Worm (Caenorhabditis elegans) whole organism, mixed stage, embryonic: ENCODE measurements around the gene pde-2.
A peak's percentile ranks its signal among the peaks of the same experiment; 100 is the strongest.

Experiments used
- M03D4.4 ChIP-seq: sonication (generic microtip); optimal IDR thresholded peaks from 2 replicates; lab custom pipeline; 2017; ENCODE audit warnings: mild to moderate bottlenecking, missing genetic modification characterization, missing compliant biosample characterization
- bed-3 ChIP-seq: fragments of 200-800 bp; sonication (Bioruptor generic); optimal IDR thresholded peaks from 3 replicates; lab custom pipeline; 2018; ENCODE audit warnings: mild to moderate bottlenecking, missing genetic modification characterization, moderate library complexity, missing compliant biosample characterization
- blmp-1 ChIP-seq: fragments of 150-350 bp; optimal IDR thresholded peaks from 2 replicates; lab custom pipeline; 2014; ENCODE audit warnings: missing biosample characterization, missing genetic modification characterization
- ceh-43 ChIP-seq: fragments of 200-800 bp; sonication (Bioruptor generic); optimal IDR thresholded peaks from 2 replicates; lab custom pipeline; 2018; ENCODE audit warnings: mild to moderate bottlenecking, missing genetic modification characterization, moderate library complexity, missing compliant biosample characterization
- ces-1 ChIP-seq: fragments of 150-350 bp; optimal IDR thresholded peaks from 2 replicates; lab custom pipeline; 2014; ENCODE audit warnings: missing biosample characterization, missing genetic modification reagents, missing genetic modification characterization
- cnd-1 ChIP-seq: fragments of 200-800 bp; sonication (Bioruptor generic); optimal IDR thresholded peaks from 2 replicates; lab custom pipeline; 2018; ENCODE audit warnings: mild to moderate bottlenecking, missing genetic modification characterization, missing compliant biosample characterization
- elt-1 ChIP-seq: sonication (generic microtip); optimal IDR thresholded peaks from 2 replicates; lab custom pipeline; 2017; ENCODE audit warnings: missing genetic modification characterization, mild to moderate bottlenecking, missing compliant biosample characterization, antibody characterized with exemption, moderate library complexity, borderline replicate concordance; ENCODE audit not compliant: insufficient read depth
- elt-3 ChIP-seq: fragments of 150-350 bp; optimal IDR thresholded peaks from 2 replicates; lab custom pipeline; 2014; ENCODE audit warnings: missing biosample characterization, missing genetic modification characterization
- flh-1 ChIP-seq: fragments of 200-800 bp; sonication (Bioruptor generic); optimal IDR thresholded peaks from 2 replicates; lab custom pipeline; 2018; ENCODE audit warnings: mild to moderate bottlenecking, missing genetic modification characterization, moderate library complexity, missing compliant biosample characterization
- ham-2 ChIP-seq: fragments of 200-800 bp; sonication (Bioruptor generic); optimal IDR thresholded peaks from 2 replicates; lab custom pipeline; 2018; ENCODE audit warnings: mild to moderate bottlenecking, missing genetic modification characterization, missing compliant biosample characterization
- lin-13 ChIP-seq: fragments of 150-350 bp; optimal IDR thresholded peaks from 2 replicates; lab custom pipeline; 2014; ENCODE audit warnings: missing biosample characterization, missing genetic modification characterization
- lin-32 ChIP-seq: fragments of 200-800 bp; sonication (Bioruptor generic); optimal IDR thresholded peaks from 2 replicates; lab custom pipeline; 2018; ENCODE audit warnings: mild to moderate bottlenecking, missing genetic modification characterization, missing compliant biosample characterization
- lsy-2 ChIP-seq: fragments of 150-350 bp; optimal IDR thresholded peaks from 2 replicates; lab custom pipeline; 2014; ENCODE audit warnings: missing biosample characterization, missing genetic modification characterization
- mab-5 ChIP-seq: fragments of 150-350 bp; optimal IDR thresholded peaks from 2 replicates; lab custom pipeline; 2014; ENCODE audit warnings: missing biosample characterization, missing genetic modification characterization
- mep-1 ChIP-seq: fragments of 150-350 bp; optimal IDR thresholded peaks from 2 replicates; lab custom pipeline; 2017; ENCODE audit warnings: missing biosample characterization, missing genetic modification reagents, missing genetic modification characterization, inconsistent platforms
- mls-2 ChIP-seq: sonication (generic microtip); optimal IDR thresholded peaks from 2 replicates; lab custom pipeline; 2016; ENCODE audit warnings: mild to moderate bottlenecking, missing genetic modification characterization, moderate library complexity, missing compliant biosample characterization
- nhr-12 ChIP-seq: fragments of 150-350 bp; optimal IDR thresholded peaks from 2 replicates; lab custom pipeline; 2014; ENCODE audit warnings: missing biosample characterization, missing genetic modification characterization
- nhr-2 ChIP-seq: fragments of 150-350 bp; optimal IDR thresholded peaks from 2 replicates; lab custom pipeline; 2014; ENCODE audit warnings: missing biosample characterization, missing genetic modification characterization
- nhr-237 ChIP-seq: fragments of 150-350 bp; optimal IDR thresholded peaks from 2 replicates; lab custom pipeline; 2014; ENCODE audit warnings: missing biosample characterization, missing genetic modification characterization
- nhr-76 ChIP-seq: sonication (generic microtip); optimal IDR thresholded peaks from 2 replicates; lab custom pipeline; 2017; ENCODE audit warnings: missing biosample characterization, missing genetic modification characterization
- pha-4 ChIP-seq: fragments of 150-350 bp; optimal IDR thresholded peaks from 2 replicates; lab custom pipeline; 2018; ENCODE audit warnings: missing biosample characterization, missing genetic modification reagents, missing genetic modification characterization
- sem-2 ChIP-seq: fragments of 200-800 bp; sonication (Bioruptor generic); optimal IDR thresholded peaks from 2 replicates; lab custom pipeline; 2018; ENCODE audit warnings: mild to moderate bottlenecking, missing genetic modification characterization, missing compliant biosample characterization
- snpc-4 ChIP-seq: fragments of 150-350 bp; optimal IDR thresholded peaks from 2 replicates; lab custom pipeline; 2014; ENCODE audit warnings: missing biosample characterization, missing genetic modification characterization
- sptf-1 ChIP-seq: sonication (generic microtip); optimal IDR thresholded peaks from 2 replicates; lab custom pipeline; 2017; ENCODE audit warnings: mild to moderate bottlenecking, missing genetic modification characterization, moderate library complexity, missing compliant biosample characterization
- tbx-8 ChIP-seq: fragments of 200-800 bp; sonication (Bioruptor generic); optimal IDR thresholded peaks from 2 replicates; lab custom pipeline; 2018; ENCODE audit warnings: mild to moderate bottlenecking, missing genetic modification characterization, moderate library complexity, missing compliant biosample characterization
- unc-120 ChIP-seq: sonication (generic microtip); optimal IDR thresholded peaks from 2 replicates; lab custom pipeline; 2017; ENCODE audit warnings: missing genetic modification characterization, missing compliant biosample characterization; ENCODE audit not compliant: poor library complexity, severe bottlenecking
- unc-62 ChIP-seq: fragments of 150-350 bp; optimal IDR thresholded peaks from 2 replicates; lab custom pipeline; 2014; ENCODE audit warnings: missing biosample characterization, missing genetic modification reagents, missing genetic modification characterization
- ztf-11 ChIP-seq: fragments of 150-350 bp; optimal IDR thresholded peaks from 2 replicates; lab custom pipeline; 2014; ENCODE audit warnings: missing biosample characterization, missing genetic modification characterization

pde-2 gene

ce11 chrIII:8973163-8973562 is 8.5 kb downstream of the pde-2 start:
- no peak for TF ChIP-seq ztf-11 (tag; lab: Kevin White, UChicago)
- TF ChIP-seq elt-3, result no peak
- peak; percentile 28 for TF ChIP-seq ces-1
- TF ChIP-seq, all 35 proteins: peak for 1

- peak; percentile 33 for TF ChIP-seq nhr-237 (tag; lab: Kevin White, UChicago)
- peak; percentile 49 for TF ChIP-seq pha-4 (tag; lab: Kevin White, UChicago)
- peak; percentile 79 for TF ChIP-seq sptf-1
- TF ChIP-seq M03D4.4, result peak; percentile 58
- peak; percentile 31 for TF ChIP-seq lin-13 (tag; lab: Kevin White, UChicago)
- TF ChIP-seq lsy-2 (tag; lab: Kevin White, UChicago), result peak; percentile 56
- peak; percentile 9 for TF ChIP-seq cnd-1 (tag; lab: Kevin White, UChicago)
- no peak for TF ChIP-seq nhr-76
- TF ChIP-seq ztf-11 (tag; lab: Kevin White, UChicago), result peak; percentile 46
- peak; percentile 16 for TF ChIP-seq bed-3 (GFP tag; lab: Kevin White, UChicago)
- TF ChIP-seq flh-1 (GFP tag; lab: Kevin White, UChicago), result no peak
- peak; percentile 37 for TF ChIP-seq unc-120 (tag; lab: Kevin White, UChicago)
- TF ChIP-seq mls-2 (tag; lab: Kevin White, UChicago), result peak; percentile 64
- TF ChIP-seq elt-1 (tag; lab: Kevin White, UChicago), result no peak
Observed at ce11 chrIII:8971255-8972020, 10.3 kb downstream of the pde-2 start, which contains the start of the genes eif-3.D and R08D7.4. Gene eif-3.D (minus strand): TSS chrIII:8971578. Gene R08D7.4 (plus strand): TSS chrIII:8971892.

ce11 chrIII:8967639-8968038 is 14.1 kb downstream of the pde-2 start, which contains the start of the genes bud-13 and rpap-2:
Gene bud-13 (minus strand): TSS chrIII:8967727.
Gene rpap-2 (plus strand): TSS chrIII:8967967.
- TF ChIP-seq snpc-4 (tag; lab: Kevin White, UChicago) (no peak), ham-2 (GFP tag; lab: Kevin White, UChicago) (no peak), lin-32 (no peak), sem-2 (GFP tag; lab: Kevin White, UChicago) (no peak), unc-62 (GFP tag; lab: Kevin White, UChicago) (no peak), mep-1 (tag; lab: Kevin White, UChicago) (no peak), lsy-2 (tag; lab: Kevin White, UChicago) (no peak), ztf-11 (tag; lab: Kevin White, UChicago) (no peak), nhr-237 (tag; lab: Kevin White, UChicago) (no peak), tbx-8 (GFP tag; lab: Kevin White, UChicago) (no peak), unc-120 (tag; lab: Kevin White, UChicago) (no peak), mls-2 (tag; lab: Kevin White, UChicago) (no peak), nhr-76 (no peak), elt-1 (tag; lab: Kevin White, UChicago) (no peak), mab-5 (tag; lab: Kevin White, UChicago) (no peak), ces-1 (no peak)

ce11 chrIII:8964684-8965283 is 16.9 kb downstream of the pde-2 start:
- TF ChIP-seq ceh-43 (GFP tag; lab: Kevin White, UChicago) (no peak), mab-5 (tag; lab: Kevin White, UChicago) (no peak), snpc-4 (tag; lab: Kevin White, UChicago) (no peak), nhr-237 (tag; lab: Kevin White, UChicago) (no peak), sptf-1 (no peak), ces-1 (no peak), bed-3 (GFP tag; lab: Kevin White, UChicago) (no peak), nhr-12 (tag; lab: Kevin White, UChicago) (no peak), unc-62 (GFP tag; lab: Kevin White, UChicago) (no peak), blmp-1 (tag; lab: Kevin White, UChicago) (no peak), sem-2 (GFP tag; lab: Kevin White, UChicago) (no peak), lin-13 (tag; lab: Kevin White, UChicago) (no peak), nhr-2 (tag; lab: Kevin White, UChicago) (no peak)
